Worm (Caenorhabditis elegans): ENCODE measurements around the gene Y75B8A.6.

The Y75B8A.6 gene

ce11 chrIII:12119625-12120024 is 10.5 kb downstream of the Y75B8A.6 start:
- TF ChIP-seq gei-17 (GFP tag; optimal IDR thresholded peaks at IDR 0.05) (no peak), athp-1 (tag; optimal IDR thresholded peaks at IDR 0.05) (no peak), lag-1 (GFP tag; IDR thresholded peaks at IDR 0.05) (no peak)

- TF ChIP-seq lsy-27 (tag; optimal IDR thresholded peaks at IDR 0.05; ENCODE audit: borderline replicate concordance, insufficient read depth): no peak
- no peak for TF ChIP-seq tbp1 (GFP tag; optimal IDR thresholded peaks at IDR 0.05)
- no peak for TF ChIP-seq ztf-25 (GFP tag; IDR thresholded peaks at IDR 0.05)
- no peak for TF ChIP-seq lir-1 (GFP tag; conservative IDR thresholded peaks at IDR 0.05)
- no peak for TF ChIP-seq D2030.7 (GFP tag; IDR thresholded peaks at IDR 0.05)
- TF ChIP-seq K11D2.4 (GFP tag; IDR thresholded peaks at IDR 0.05): no peak
- TF ChIP-seq die-1 (tag; optimal IDR thresholded peaks at IDR 0.05): no peak
These were observed 11.8 kb downstream of the Y75B8A.6 start, which contains the start of gene lron-12 for ce11 chrIII:12118381-12118780. lron-12 (minus strand) TSS chrIII:12118481.

ce11 chrIII:12107441-12107840 is 22.7 kb downstream of the Y75B8A.6 start, which contains the start of the genes cest-12 and lonp-2:
cest-12 (minus strand) TSS chrIII:12107541.
lonp-2 (plus strand) TSS chrIII:12107774.
- TF ChIP-seq egrh-3 (GFP tag; IDR thresholded peaks at IDR 0.05) (no peak), athp-1 (tag; optimal IDR thresholded peaks at IDR 0.05) (no peak), C06A6.2 (GFP tag; conservative IDR thresholded peaks at IDR 0.05) (no peak), ztf-26 (tag; optimal IDR thresholded peaks at IDR 0.05) (no peak), ceh-91 (GFP tag; IDR thresholded peaks at IDR 0.05) (no peak), lin-40 (tag; optimal IDR thresholded peaks at IDR 0.05) (no peak), ztf-3 (GFP tag; optimal IDR thresholded peaks at IDR 0.05) (no peak), lin-54 (GFP tag; optimal IDR thresholded peaks at IDR 0.05) (no peak), nhr-27 (tag; optimal IDR thresholded peaks at IDR 0.05) (no peak), xnd-1 (tag; optimal IDR thresholded peaks at IDR 0.05) (no peak), hlh-12 (tag; optimal IDR thresholded peaks at IDR 0.05) (no peak), atf-7 (tag; optimal IDR thresholded peaks at IDR 0.05) (no peak), aptf-3 (GFP tag; IDR thresholded peaks at IDR 0.05) (no peak), madf-3 (GFP tag; IDR thresholded peaks at IDR 0.05) (no peak)

ce11 chrIII:12094158-12094856 is 35.8 kb downstream of the Y75B8A.6 start:
- peak; percentile 8 for TF ChIP-seq nhr-80 (tag; optimal IDR thresholded peaks at IDR 0.05)
- TF ChIP-seq F23B12.7 (tag; optimal IDR thresholded peaks at IDR 0.05; ENCODE audit: insufficient read depth): no peak
- no peak for TF ChIP-seq ZK185.1 (tag; optimal IDR thresholded peaks at IDR 0.05; ENCODE audit: poor library complexity, severe bottlenecking)

- TF ChIP-seq snpc-1.3 (tag; optimal IDR thresholded peaks at IDR 0.05; ENCODE audit: insufficient read depth) (no peak), bed-2 (GFP tag; IDR thresholded peaks at IDR 0.05) (no peak), snpc-1.1 (tag; optimal IDR thresholded peaks at IDR 0.05; ENCODE audit: insufficient read depth) (no peak), lin-54 (GFP tag; optimal IDR thresholded peaks at IDR 0.05) (no peak), F10E7.11 (tag; optimal IDR thresholded peaks at IDR 0.05) (no peak)
These were observed 37.5 kb downstream of the Y75B8A.6 start for ce11 chrIII:12092595-12092994.
